Fruit fly (Drosophila melanogaster): ENCODE results near the gene CG7840.

The CG7840 gene

DNA sequence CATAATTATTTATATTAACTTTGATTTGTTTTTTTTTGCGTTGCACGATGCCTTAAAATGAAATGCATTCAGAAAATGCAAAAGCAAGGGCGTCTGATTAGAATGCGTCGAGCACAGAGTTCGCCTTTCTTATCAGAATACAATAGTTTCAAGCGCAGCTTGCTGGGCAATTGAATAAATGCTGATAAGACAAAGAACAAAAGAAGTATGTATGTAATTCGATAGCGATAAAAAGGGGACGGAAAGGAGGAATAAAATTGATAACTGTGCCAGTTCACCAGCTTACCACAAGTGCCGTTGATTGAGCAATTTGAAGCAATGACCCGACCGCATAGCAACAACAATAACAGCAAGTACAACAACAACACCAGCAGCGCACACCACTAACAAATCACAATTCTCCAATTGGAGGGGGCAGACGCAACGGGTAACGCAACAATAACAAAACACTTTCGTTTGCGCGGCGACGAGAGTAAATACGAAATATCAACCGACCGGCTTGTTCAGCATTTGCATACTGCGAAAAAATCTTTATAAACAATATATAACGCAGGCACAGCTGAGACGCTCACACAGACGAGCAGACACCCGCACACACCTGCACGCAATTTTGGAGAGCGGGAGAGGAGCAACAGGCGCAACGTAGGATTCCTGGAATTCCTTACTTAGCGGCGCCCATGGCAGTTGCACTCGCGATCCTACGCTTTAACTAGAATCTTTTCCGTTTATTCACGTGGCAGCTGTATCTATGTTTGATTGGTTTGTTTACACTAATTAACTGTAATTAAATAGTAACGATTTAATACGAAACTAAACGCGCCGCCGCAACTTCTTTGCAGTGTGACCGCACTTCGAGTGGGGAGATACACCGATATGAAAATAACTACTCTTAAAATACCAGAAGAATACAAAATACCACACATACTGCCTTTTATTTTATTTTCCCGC is 4.9 kb upstream of the CG7840 start, which contains the start of gene Btk (continued):
- no peak for TF ChIP-seq org-1 (GFP tag; optimal IDR thresholded peaks at IDR 0.05)
- no peak for TF ChIP-seq peb (GFP tag; IDR thresholded peaks at IDR 0.05)
- TF ChIP-seq CTCF (GFP tag; optimal IDR thresholded peaks at IDR 0.05), result peak; percentile 79
- TF ChIP-seq HHEX (GFP tag; optimal IDR thresholded peaks at IDR 0.05), result peak; percentile 0
- TF ChIP-seq Pdp1 (GFP tag; optimal IDR thresholded peaks at IDR 0.05), result peak in 1 of 2 experiments; percentile 20
- no peak for TF ChIP-seq Sry-β (GFP tag; optimal IDR thresholded peaks at IDR 0.05)
- TF ChIP-seq CG1233 (GFP tag; optimal IDR thresholded peaks at IDR 0.05), result no peak
- no peak for TF ChIP-seq Gug (GFP tag; IDR thresholded peaks at IDR 0.05)
- no peak for TF ChIP-seq Sox100B (GFP tag; optimal IDR thresholded peaks at IDR 0.05)
- no peak for TF ChIP-seq odd (GFP tag; optimal IDR thresholded peaks at IDR 0.05)
- TF ChIP-seq exex (tag; optimal IDR thresholded peaks at IDR 0.05), result peak; percentile 22
- TF ChIP-seq nom (GFP tag; optimal IDR thresholded peaks at IDR 0.05), result peak; percentile 16
- TF ChIP-seq HLH4C (GFP tag; IDR thresholded peaks at IDR 0.05; ENCODE audit: partially characterized antibody), result 0 out of 3 replicates have a peak, but pooled peaks have one; percentile 36
- no peak for TF ChIP-seq CG12236 (GFP tag; optimal IDR thresholded peaks at IDR 0.05)
- no peak for TF ChIP-seq Hr51 (GFP tag; optimal IDR thresholded peaks at IDR 0.05)
- TF ChIP-seq kay (GFP tag; optimal IDR thresholded peaks at IDR 0.05), result no peak
- peak; percentile 66 for TF ChIP-seq pzg (GFP tag; optimal IDR thresholded peaks at IDR 0.05)
- TF ChIP-seq Dip2 (GFP tag; IDR thresholded peaks at IDR 0.05), result no peak
- TF ChIP-seq ab (GFP tag; optimal IDR thresholded peaks at IDR 0.05), result no peak
- peak; percentile 3 for TF ChIP-seq Elba2 (GFP tag; optimal IDR thresholded peaks at IDR 0.05)
- TF ChIP-seq gem (tag; optimal IDR thresholded peaks at IDR 0.05), result no peak
- no peak for TF ChIP-seq disco-r (GFP tag; optimal IDR thresholded peaks at IDR 0.05)
- peak; percentile 15 for TF ChIP-seq Side (GFP tag; optimal IDR thresholded peaks at IDR 0.05)
- TF ChIP-seq CG2712 (tag; optimal IDR thresholded peaks at IDR 0.05), result no peak
- no peak for TF ChIP-seq CG10654 (GFP tag; optimal IDR thresholded peaks at IDR 0.05)
- no peak for TF ChIP-seq z (GFP tag; IDR thresholded peaks at IDR 0.05)
- TF ChIP-seq CG15479 (GFP tag; optimal IDR thresholded peaks at IDR 0.05), result peak; percentile 81
- TF ChIP-seq CG10209 (GFP tag; optimal IDR thresholded peaks at IDR 0.05), result no peak
- TF ChIP-seq CG34376 (GFP tag; optimal IDR thresholded peaks at IDR 0.05), result peak; percentile 24
- TF ChIP-seq Vsx1 (GFP tag; optimal IDR thresholded peaks at IDR 0.05), result peak; percentile 80
- no peak for TF ChIP-seq tio (GFP tag; optimal IDR thresholded peaks at IDR 0.05)
- no peak for TF ChIP-seq schlank (tag; optimal IDR thresholded peaks at IDR 0.05)
- TF ChIP-seq cwo (GFP tag; optimal IDR thresholded peaks at IDR 0.05), result no peak
- no peak for TF ChIP-seq Ravus (GFP tag; IDR thresholded peaks at IDR 0.05)
- no peak for TF ChIP-seq CG4854 (GFP tag; optimal IDR thresholded peaks at IDR 0.05)
- peak; percentile 4 for TF ChIP-seq unpg (GFP tag; optimal IDR thresholded peaks at IDR 0.05)
- TF ChIP-seq zfh2 (GFP tag; optimal IDR thresholded peaks at IDR 0.05), result no peak
- TF ChIP-seq Fer1 (GFP tag; optimal IDR thresholded peaks at IDR 0.05), result no peak
- TF ChIP-seq scrt (GFP tag; optimal IDR thresholded peaks at IDR 0.05), result peak; percentile 83
- TF ChIP-seq bcd (GFP tag; optimal IDR thresholded peaks at IDR 0.05), result no peak
- no peak for TF ChIP-seq wdn (GFP tag; IDR thresholded peaks at IDR 0.05)
- peak in 1 of 2 experiments; percentile 96 for TF ChIP-seq Hr78 (GFP tag; optimal IDR thresholded peaks at IDR 0.05)
- no peak for TF ChIP-seq run (tag; optimal IDR thresholded peaks at IDR 0.05)
- no peak for TF ChIP-seq MESR4 (GFP tag; optimal IDR thresholded peaks at IDR 0.05)
- TF ChIP-seq croc (GFP tag; conservative IDR thresholded peaks at IDR 0.05), result no peak
- no peak for TF ChIP-seq YL-1 (GFP tag; optimal IDR thresholded peaks at IDR 0.05)
- no peak for TF ChIP-seq CG10959 (GFP tag; IDR thresholded peaks at IDR 0.05)
- TF ChIP-seq fd96Cb (tag; optimal IDR thresholded peaks at IDR 0.05), result no peak
- no peak for TF ChIP-seq Hr39 (optimal IDR thresholded peaks at IDR 0.05)

Measured in whole organism, embryonic.